Fruit fly (Drosophila melanogaster) whole organism, prepupa: Measurements from ENCODE around the gene CG17141.

Source experiments
- Blimp-1 ChIP-seq: fragments of 200-800 bp; sonication (Bioruptor generic); optimal IDR thresholded peaks from 3 replicates; lab custom pipeline; 2017; ENCODE audit warnings: missing biosample characterization, missing genetic modification characterization, mild to moderate bottlenecking, moderate library complexity, missing genetic modification reagents
- CG10631 ChIP-seq: fragments of 200-800 bp; sonication (Bioruptor generic); optimal IDR thresholded peaks from 2 replicates; lab custom pipeline; 2016; ENCODE audit warnings: missing biosample characterization, missing genetic modification characterization
- CG10669 ChIP-seq: fragments of 200-800 bp; sonication (Bioruptor generic); optimal IDR thresholded peaks from 3 replicates; lab custom pipeline; 2018; ENCODE audit warnings: missing biosample characterization, mild to moderate bottlenecking, missing genetic modification characterization, moderate library complexity
- CG11294 ChIP-seq: fragments of 200-800 bp; sonication (Bioruptor generic); IDR thresholded peaks from 2 replicates; pipeline ENCODE4 v1.3.6; 2022; ENCODE audit warnings: missing biosample characterization, missing genetic modification characterization
- CG11902 ChIP-seq: fragments of 200-800 bp; sonication (Bioruptor generic); optimal IDR thresholded peaks from 3 replicates; lab custom pipeline; 2016; ENCODE audit warnings: missing biosample characterization, missing genetic modification characterization
- CG15336 ChIP-seq: fragments of 200-800 bp; sonication (Bioruptor generic); IDR thresholded peaks from 2 replicates; pipeline ENCODE4 v1.3.6; 2022; ENCODE audit warnings: missing biosample characterization, missing genetic modification characterization
- CG1621 ChIP-seq: fragments of 200-800 bp; sonication (Bioruptor generic); optimal IDR thresholded peaks from 3 replicates; lab custom pipeline; 2018; ENCODE audit warnings: missing biosample characterization, mild to moderate bottlenecking, missing genetic modification characterization
- CG16779 ChIP-seq: fragments of 200-800 bp; sonication (Bioruptor generic); optimal IDR thresholded peaks from 3 replicates; lab custom pipeline; 2017; ENCODE audit warnings: missing biosample characterization, mild to moderate bottlenecking, missing genetic modification characterization
- CG31627 ChIP-seq: fragments of 200-800 bp; sonication (Bioruptor generic); optimal IDR thresholded peaks from 3 replicates; lab custom pipeline; 2016; ENCODE audit warnings: missing biosample characterization, missing genetic modification characterization
- CG32006 ChIP-seq: fragments of 200-800 bp; sonication (Bioruptor generic); optimal IDR thresholded peaks from 3 replicates; lab custom pipeline; 2017; ENCODE audit warnings: missing biosample characterization, mild to moderate bottlenecking, missing genetic modification characterization
- CG34406 ChIP-seq: fragments of 200-800 bp; sonication (Bioruptor generic); optimal IDR thresholded peaks from 3 replicates; lab custom pipeline; 2016; ENCODE audit warnings: missing biosample characterization, missing genetic modification characterization
- CG4318 ChIP-seq: fragments of 200-800 bp; sonication (Bioruptor generic); optimal IDR thresholded peaks from 3 replicates; lab custom pipeline; 2017; ENCODE audit warnings: missing biosample characterization, mild to moderate bottlenecking, missing genetic modification characterization
- CG6163 ChIP-seq: fragments of 200-800 bp; sonication (Bioruptor generic); IDR thresholded peaks from 3 replicates; pipeline ENCODE4 v1.3.6; 2022; ENCODE audit warnings: missing biosample characterization, missing genetic modification characterization
- CG6808 ChIP-seq: fragments of 200-800 bp; sonication (Bioruptor generic); optimal IDR thresholded peaks from 3 replicates; lab custom pipeline; 2017; ENCODE audit warnings: missing biosample characterization, missing genetic modification characterization, mild to moderate bottlenecking, moderate library complexity, missing genetic modification reagents
- CG6854 ChIP-seq: fragments of 200-800 bp; sonication (Bioruptor generic); optimal IDR thresholded peaks from 2 replicates; lab custom pipeline; 2017; ENCODE audit warnings: missing biosample characterization, mild to moderate bottlenecking, missing genetic modification characterization
- CG8119 ChIP-seq: fragments of 200-800 bp; sonication (Bioruptor generic); IDR thresholded peaks from 3 replicates; pipeline ENCODE4 v1.3.6; 2022; ENCODE audit warnings: missing biosample characterization, missing genetic modification characterization
- CG9139 ChIP-seq: fragments of 200-800 bp; sonication (Bioruptor generic); optimal IDR thresholded peaks from 3 replicates; lab custom pipeline; 2017; ENCODE audit warnings: missing biosample characterization, mild to moderate bottlenecking, missing genetic modification characterization
- Eip78C ChIP-seq: fragments of 200-800 bp; sonication (Bioruptor generic); peaks from one replicate; lab custom pipeline; 2016; ENCODE audit warnings: missing biosample characterization, missing genetic modification characterization
- Ets21C ChIP-seq: fragments of 200-800 bp; sonication (Bioruptor generic); optimal IDR thresholded peaks from 3 replicates; lab custom pipeline; 2016; ENCODE audit warnings: missing biosample characterization, missing genetic modification characterization
- Ets96B ChIP-seq: fragments of 200-800 bp; optimal IDR thresholded peaks from 2 replicates; lab custom pipeline; 2019; ENCODE audit warnings: missing biosample characterization, mild to moderate bottlenecking, missing genetic modification characterization, moderate library complexity
- Gug ChIP-seq: fragments of 200-800 bp; sonication (Bioruptor generic); IDR thresholded peaks from 2 replicates; pipeline ENCODE4 v1.3.6; 2022; ENCODE audit warnings: missing biosample characterization, missing genetic modification characterization
- Hr39 ChIP-seq: fragments of 200-800 bp; sonication (Bioruptor generic); optimal IDR thresholded peaks from 2 replicates; lab custom pipeline; 2016; ENCODE audit warnings: missing biosample characterization, missing genetic modification characterization
- Met ChIP-seq: fragments of 200-800 bp; sonication (Bioruptor generic); optimal IDR thresholded peaks from 3 replicates; lab custom pipeline; 2016; ENCODE audit warnings: missing biosample characterization, missing genetic modification characterization
- OdsH ChIP-seq: fragments of 200-800 bp; sonication (Bioruptor generic); optimal IDR thresholded peaks from 3 replicates; lab custom pipeline; 2016; ENCODE audit warnings: missing biosample characterization, missing genetic modification characterization
- Sox14 ChIP-seq: fragments of 200-800 bp; sonication (Bioruptor generic); optimal IDR thresholded peaks from 3 replicates; lab custom pipeline; 2016; ENCODE audit warnings: missing biosample characterization, missing genetic modification characterization
- achi ChIP-seq: fragments of 200-800 bp; sonication (Bioruptor generic); optimal IDR thresholded peaks from 3 replicates; lab custom pipeline; 2016; ENCODE audit warnings: missing biosample characterization, missing genetic modification characterization
- acj6 ChIP-seq: fragments of 200-800 bp; sonication (Bioruptor generic); optimal IDR thresholded peaks from 3 replicates; lab custom pipeline; 2016; ENCODE audit warnings: missing biosample characterization, missing genetic modification characterization
- cyc ChIP-seq: fragments of 200-800 bp; sonication (Bioruptor generic); optimal IDR thresholded peaks from 3 replicates; lab custom pipeline; 2016; ENCODE audit warnings: missing biosample characterization, missing genetic modification characterization
- dac ChIP-seq: fragments of 200-800 bp; sonication (Bioruptor generic); optimal IDR thresholded peaks from 2 replicates; lab custom pipeline; 2017; ENCODE audit warnings: missing biosample characterization, mild to moderate bottlenecking, missing genetic modification characterization
- dsx ChIP-seq: fragments of 200-800 bp; optimal IDR thresholded peaks from 3 replicates; lab custom pipeline; 2019; ENCODE audit warnings: missing biosample characterization, mild to moderate bottlenecking, missing genetic modification characterization, moderate library complexity; ENCODE audit not compliant: poor library complexity, severe bottlenecking
- eg ChIP-seq: fragments of 200-800 bp; sonication (Bioruptor generic); IDR thresholded peaks from 3 replicates; pipeline ENCODE4 v1.3.6; 2022; ENCODE audit warnings: missing biosample characterization, missing genetic modification characterization
- esn ChIP-seq: fragments of 200-800 bp; sonication (Bioruptor generic); optimal IDR thresholded peaks from 2 replicates; lab custom pipeline; 2016; ENCODE audit warnings: missing biosample characterization, mild to moderate bottlenecking, missing genetic modification characterization, moderate library complexity
- fd59A ChIP-seq: fragments of 200-800 bp; sonication (Bioruptor generic); optimal IDR thresholded peaks from 2 replicates; lab custom pipeline; 2017; ENCODE audit warnings: missing biosample characterization, mild to moderate bottlenecking, missing genetic modification characterization, missing genetic modification reagents
- fd85E ChIP-seq: fragments of 200-800 bp; sonication (Bioruptor generic); optimal IDR thresholded peaks from 3 replicates; lab custom pipeline; 2016; ENCODE audit warnings: missing biosample characterization, missing genetic modification characterization
- fkh ChIP-seq: fragments of 200-800 bp; sonication (Bioruptor generic); optimal IDR thresholded peaks from 3 replicates; lab custom pipeline; 2017; ENCODE audit warnings: missing biosample characterization, mild to moderate bottlenecking, missing genetic modification characterization, moderate library complexity
- lz ChIP-seq: fragments of 200-800 bp; sonication (Bioruptor generic); optimal IDR thresholded peaks from 3 replicates; lab custom pipeline; 2016; ENCODE audit warnings: missing biosample characterization, missing genetic modification characterization
- net ChIP-seq: fragments of 200-800 bp; sonication (Bioruptor generic); optimal IDR thresholded peaks from 3 replicates; lab custom pipeline; 2016; ENCODE audit warnings: missing biosample characterization, missing genetic modification characterization
- salr ChIP-seq, 2 experiments: fragments of 200-800 bp; sonication (Bioruptor generic); optimal IDR thresholded peaks; 3 replicates each; lab custom pipeline; 2016 to 2018; ENCODE audit warnings: missing biosample characterization in 2 of 2, missing genetic modification characterization in 2 of 2, mild to moderate bottlenecking in 1 of 2
- topi ChIP-seq: fragments of 200-800 bp; sonication (Bioruptor generic); optimal IDR thresholded peaks from 3 replicates; lab custom pipeline; 2016; ENCODE audit warnings: missing biosample characterization, missing genetic modification characterization

CG17141 gene

dm6 chr3R:22750534-22750947 lies 3.1 kb upstream of the CG17141 start, which contains the start of the genes rumi, CG7029 and Usp12-46 (continued):
- TF ChIP-seq CG6808 (GFP tag; lab: Kevin White, UChicago): peak; percentile 22
- TF ChIP-seq topi (GFP tag; lab: Kevin White, UChicago): peak; percentile 84
- peak in 1 of 2 experiments; percentile 62 for TF ChIP-seq salr (GFP tag; optimal IDR thresholded peaks at IDR 0.05; lab: Kevin White, UChicago)
- TF ChIP-seq CG15336 (GFP tag; lab: Robert Waterston, UW): peak; percentile 36; the same call in 1 of the 2 replicates
- TF ChIP-seq cyc (GFP tag; lab: Kevin White, UChicago): peak; percentile 89
- peak; percentile 56 for TF ChIP-seq Ets96B
- TF ChIP-seq CG16779 (tag; lab: Kevin White, UChicago): no peak
- peak; percentile 72 for TF ChIP-seq Gug
- TF ChIP-seq Sox14 (GFP tag; lab: Kevin White, UChicago): peak; percentile 87
- TF ChIP-seq Eip78C: peak; percentile 92
- TF ChIP-seq eg (GFP tag; lab: Robert Waterston, UW): peak; percentile 87
- TF ChIP-seq CG11902 (GFP tag; lab: Kevin White, UChicago): peak; percentile 78

DNA sequence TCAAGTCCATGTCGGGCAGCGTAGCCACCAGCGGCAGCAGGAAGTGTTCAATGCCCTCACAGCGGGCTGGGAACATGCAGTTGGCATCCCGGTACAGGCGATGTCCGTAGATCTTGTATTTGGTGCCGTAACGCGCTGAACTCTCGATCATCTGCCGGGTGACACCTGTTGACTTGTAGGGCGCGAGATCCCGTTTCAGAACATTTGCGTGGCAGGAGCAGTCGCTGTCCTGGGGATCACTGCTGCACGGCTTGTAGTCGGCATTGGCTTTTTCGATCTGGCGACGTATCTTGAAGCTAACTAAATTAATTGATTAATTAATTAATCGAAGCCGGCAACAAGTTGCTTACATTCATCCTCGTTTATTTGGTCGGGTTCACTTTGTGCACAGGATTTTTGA lies 2.6 kb upstream of the CG17141 start:
- TF ChIP-seq CG32006 (GFP tag; lab: Kevin White, UChicago) (no peak), CG34406 (GFP tag; lab: Kevin White, UChicago) (no peak), CG31627 (no peak), CG16779 (tag; lab: Kevin White, UChicago) (no peak), Sox14 (GFP tag; lab: Kevin White, UChicago) (no peak), CG10669 (GFP tag; lab: Kevin White, UChicago) (no peak), Ets21C (no peak), eg (GFP tag; lab: Robert Waterston, UW) (no peak), dsx (no peak), esn (GFP tag; lab: Kevin White, UChicago) (no peak), Hr39 (no peak), fkh (GFP tag; lab: Kevin White, UChicago) (no peak), net (GFP tag; lab: Kevin White, UChicago) (no peak), CG6163 (GFP tag; lab: Robert Waterston, UW) (no peak)

- no peak for TF ChIP-seq CG4318 (GFP tag; lab: Kevin White, UChicago)
- no peak for TF ChIP-seq CG11294 (GFP tag; lab: Robert Waterston, UW)
- no peak for TF ChIP-seq achi (GFP tag; lab: Kevin White, UChicago)
- TF ChIP-seq cyc (GFP tag; lab: Kevin White, UChicago): no peak
- TF ChIP-seq fd59A: no peak
- TF ChIP-seq acj6 (GFP tag; lab: Kevin White, UChicago): no peak
- no peak for TF ChIP-seq Blimp-1 (GFP tag; lab: Kevin White, UChicago)
- TF ChIP-seq lz (GFP tag; lab: Kevin White, UChicago): no peak
- TF ChIP-seq CG6854 (GFP tag; lab: Kevin White, UChicago): no peak
- TF ChIP-seq Ets96B: no peak
- no peak for TF ChIP-seq dac
- no peak for TF ChIP-seq CG9139
- TF ChIP-seq CG8119: no peak
- TF ChIP-seq OdsH (GFP tag; lab: Kevin White, UChicago): no peak
- TF ChIP-seq fd85E (GFP tag; lab: Kevin White, UChicago): no peak
- TF ChIP-seq CG1621: no peak
- no peak for TF ChIP-seq CG16779 (tag; lab: Kevin White, UChicago)
- no peak for TF ChIP-seq Met
- TF ChIP-seq CG10631 (GFP tag; lab: Kevin White, UChicago): no peak
Measured at dm6 chr3R:22748956-22749355, 1.6 kb upstream of the CG17141 start, which contains the start of gene CG31139. TSS of gene CG31139 (minus strand) at chr3R:22749056.
